Worm (Caenorhabditis elegans) whole organism, early embryonic: ENCODE data around the gene srx-93.

Experiments
- B0310.2 ChIP-seq: sonication (generic microtip); optimal IDR thresholded peaks from 2 replicates; lab custom pipeline; 2016; ENCODE audit warnings: mild to moderate bottlenecking, missing genetic modification characterization, missing compliant biosample characterization
- F13C5.2 ChIP-seq: sonication (generic microtip); optimal IDR thresholded peaks from 2 replicates; lab custom pipeline; 2017; ENCODE audit warnings: mild to moderate bottlenecking, missing genetic modification characterization, inconsistent platforms, missing compliant biosample characterization
- aly-1 ChIP-seq: sonication (generic microtip); optimal IDR thresholded peaks from 2 replicates; lab custom pipeline; 2016; ENCODE audit warnings: missing genetic modification characterization, missing compliant biosample characterization
- ama-1 ChIP-seq: fragments of 150-350 bp; optimal IDR thresholded peaks from 2 replicates; lab custom pipeline; 2014
- ceh-13 ChIP-seq: fragments of 200-800 bp; sonication (Bioruptor generic); optimal IDR thresholded peaks from 2 replicates; lab custom pipeline; 2018; ENCODE audit warnings: mild to moderate bottlenecking, missing genetic modification characterization, missing compliant biosample characterization
- ceh-36 ChIP-seq: sonication (generic microtip); optimal IDR thresholded peaks from 2 replicates; lab custom pipeline; 2016; ENCODE audit warnings: missing genetic modification characterization, inconsistent platforms, missing compliant biosample characterization
- ets-7 ChIP-seq: sonication (generic microtip); optimal IDR thresholded peaks from 2 replicates; lab custom pipeline; 2016; ENCODE audit warnings: missing genotype, missing genetic modification characterization, missing compliant biosample characterization
- flt-1 ChIP-seq: fragments of 200-800 bp; sonication (Bioruptor generic); IDR thresholded peaks from 2 replicates; pipeline ENCODE4 v1.3.6; 2022; ENCODE audit warnings: missing genetic modification characterization, missing compliant biosample characterization
- hmbx-1 ChIP-seq: sonication (generic microtip); optimal IDR thresholded peaks from 2 replicates; lab custom pipeline; 2016; ENCODE audit warnings: mild to moderate bottlenecking, missing genetic modification characterization, missing compliant biosample characterization
- hmg-4 ChIP-seq: fragments of 200-800 bp; sonication (Bioruptor generic); optimal IDR thresholded peaks from 2 replicates; lab custom pipeline; 2018; ENCODE audit warnings: mild to moderate bottlenecking, missing genetic modification characterization, missing compliant biosample characterization
- hnd-1 ChIP-seq: sonication (generic microtip); optimal IDR thresholded peaks from 2 replicates; lab custom pipeline; 2016; ENCODE audit warnings: missing genetic modification characterization, missing compliant biosample characterization
- pes-1 ChIP-seq: fragments of 200-800 bp; sonication (Bioruptor generic); IDR thresholded peaks from 2 replicates; pipeline ENCODE4 v1.3.6; 2022; ENCODE audit warnings: missing genetic modification reagents, missing genetic modification characterization, missing compliant biosample characterization
- scrt-1 ChIP-seq: fragments of 200-800 bp; sonication (Bioruptor generic); IDR thresholded peaks from 2 replicates; pipeline ENCODE4 v1.3.6; 2022; ENCODE audit warnings: missing genetic modification characterization, missing compliant biosample characterization
- sea-1 ChIP-seq: fragments of 200-800 bp; sonication (Bioruptor generic); conservative IDR thresholded peaks from 2 replicates; pipeline ENCODE4 v1.3.6; 2022; ENCODE audit warnings: missing genetic modification characterization, missing compliant biosample characterization
- tbx-11 ChIP-seq: fragments of 200-800 bp; sonication (Bioruptor generic); IDR thresholded peaks from 2 replicates; pipeline ENCODE4 v1.3.6; 2022; ENCODE audit warnings: missing genetic modification characterization, missing compliant biosample characterization
- tbx-37 ChIP-seq: fragments of 200-800 bp; sonication (Bioruptor generic); conservative IDR thresholded peaks from 2 replicates; pipeline ENCODE4 v1.3.6; 2022; ENCODE audit warnings: missing genetic modification reagents, missing genetic modification characterization, missing compliant biosample characterization
- tra-4 ChIP-seq: sonication (generic microtip); optimal IDR thresholded peaks from 2 replicates; lab custom pipeline; 2017; ENCODE audit warnings: missing genetic modification characterization, missing compliant biosample characterization

srx-93 gene

ce11 chrV:3637086-3637485 lies 16.6 kb upstream of the srx-93 start, which contains the start of gene srx-41:
Gene srx-41, minus strand, starts transcription at chrV:3637186.
- TF ChIP-seq ama-1 (lab: Kevin White, UChicago): no peak
- no peak for TF ChIP-seq scrt-1 (GFP tag; lab: Robert Waterston, UW)
- no peak for TF ChIP-seq F13C5.2
- TF ChIP-seq pes-1: no peak
- TF ChIP-seq ceh-36 (tag; lab: Kevin White, UChicago): no peak
- TF ChIP-seq tra-4 (tag; lab: Kevin White, UChicago): no peak
- TF ChIP-seq tbx-11: no peak
- TF ChIP-seq hmbx-1 (tag; lab: Kevin White, UChicago): no peak
- no peak for TF ChIP-seq ets-7
- TF ChIP-seq flt-1 (GFP tag; lab: Robert Waterston, UW): no peak
- no peak for TF ChIP-seq hmg-4 (GFP tag; lab: Kevin White, UChicago)
- TF ChIP-seq B0310.2 (tag; lab: Kevin White, UChicago): no peak
- no peak for TF ChIP-seq aly-1 (tag; lab: Kevin White, UChicago)
- no peak for TF ChIP-seq ceh-13 (GFP tag; lab: Kevin White, UChicago)
- TF ChIP-seq sea-1: no peak

ce11 chrV:3634293-3635016 lies 13.9 kb upstream of the srx-93 start:
- TF ChIP-seq ets-7 (no peak), hmbx-1 (tag; lab: Kevin White, UChicago) (no peak), B0310.2 (tag; lab: Kevin White, UChicago) (no peak), tbx-11 (no peak), tbx-37 (GFP tag; lab: Robert Waterston, UW) (no peak), F13C5.2 (no peak), hmg-4 (GFP tag; lab: Kevin White, UChicago) (no peak), scrt-1 (GFP tag; lab: Robert Waterston, UW) (no peak), pes-1 (no peak), ama-1 (lab: Kevin White, UChicago) (no peak), sea-1 (no peak)

ce11 chrV:3633041-3633440 lies 12.5 kb upstream of the srx-93 start, which contains the start of gene F59B1.2:
Gene F59B1.2, plus strand, starts transcription at chrV:3633341.
- TF ChIP-seq sea-1 (no peak), tra-4 (tag; lab: Kevin White, UChicago) (no peak), scrt-1 (GFP tag; lab: Robert Waterston, UW) (no peak), ets-7 (no peak)

- no peak for TF ChIP-seq flt-1 (GFP tag; lab: Robert Waterston, UW)
- no peak for TF ChIP-seq ceh-36 (tag; lab: Kevin White, UChicago)
- no peak for TF ChIP-seq sea-1
- TF ChIP-seq ceh-13 (GFP tag; lab: Kevin White, UChicago): no peak
- TF ChIP-seq tbx-37 (GFP tag; lab: Robert Waterston, UW): no peak
- no peak for TF ChIP-seq aly-1 (tag; lab: Kevin White, UChicago)
- no peak for TF ChIP-seq ets-7
- no peak for TF ChIP-seq scrt-1 (GFP tag; lab: Robert Waterston, UW)
- TF ChIP-seq tbx-11: no peak
- TF ChIP-seq hnd-1 (tag; lab: Kevin White, UChicago): no peak
- TF ChIP-seq hmbx-1 (tag; lab: Kevin White, UChicago): no peak
- TF ChIP-seq hmg-4 (GFP tag; lab: Kevin White, UChicago): no peak
- TF ChIP-seq B0310.2 (tag; lab: Kevin White, UChicago): no peak
- TF ChIP-seq F13C5.2: no peak
- no peak for TF ChIP-seq pes-1
- TF ChIP-seq tra-4 (tag; lab: Kevin White, UChicago): no peak
- no peak for TF ChIP-seq ama-1 (lab: Kevin White, UChicago)
Measured at ce11 chrV:3632249-3633030, 11.9 kb upstream of the srx-93 start.

- TF ChIP-seq aly-1 (tag; lab: Kevin White, UChicago): no peak
- TF ChIP-seq pes-1: no peak
- TF ChIP-seq F13C5.2: no peak
- TF ChIP-seq ets-7: no peak
- TF ChIP-seq tbx-37 (GFP tag; lab: Robert Waterston, UW): no peak
Measured at ce11 chrV:3631591-3631990, 11.1 kb upstream of the srx-93 start, which contains the start of gene F59B1.6. Gene F59B1.6, minus strand, starts transcription at chrV:3631691.

- TF ChIP-seq pes-1 (no peak), ceh-36 (tag; lab: Kevin White, UChicago) (no peak), sea-1 (no peak), flt-1 (GFP tag; lab: Robert Waterston, UW) (no peak), ets-7 (no peak), ama-1 (lab: Kevin White, UChicago) (no peak), F13C5.2 (no peak), hmg-4 (GFP tag; lab: Kevin White, UChicago) (no peak), tbx-37 (GFP tag; lab: Robert Waterston, UW) (no peak), hmbx-1 (tag; lab: Kevin White, UChicago) (no peak), tbx-11 (no peak), ceh-13 (GFP tag; lab: Kevin White, UChicago) (no peak), aly-1 (tag; lab: Kevin White, UChicago) (no peak), hnd-1 (tag; lab: Kevin White, UChicago) (no peak), scrt-1 (GFP tag; lab: Robert Waterston, UW) (no peak), tra-4 (tag; lab: Kevin White, UChicago) (no peak), B0310.2 (tag; lab: Kevin White, UChicago) (no peak)
Measured at ce11 chrV:3626944-3627343, 6.4 kb upstream of the srx-93 start, which contains the start of gene F59B1.4. Gene F59B1.4, minus strand, starts transcription at chrV:3627044.

ce11 chrV:3616844-3617243 lies 3.7 kb downstream of the srx-93 start:
- no peak for TF ChIP-seq ets-7
- TF ChIP-seq tra-4 (tag; lab: Kevin White, UChicago): no peak
- TF ChIP-seq ceh-36 (tag; lab: Kevin White, UChicago): no peak
- no peak for TF ChIP-seq F13C5.2
- TF ChIP-seq ama-1 (lab: Kevin White, UChicago): no peak
- TF ChIP-seq tbx-37 (GFP tag; lab: Robert Waterston, UW): no peak
- no peak for TF ChIP-seq hnd-1 (tag; lab: Kevin White, UChicago)
- TF ChIP-seq tbx-11: no peak
- TF ChIP-seq sea-1: no peak
- TF ChIP-seq hmg-4 (GFP tag; lab: Kevin White, UChicago): no peak
- TF ChIP-seq hmbx-1 (tag; lab: Kevin White, UChicago): no peak
- TF ChIP-seq ceh-13 (GFP tag; lab: Kevin White, UChicago): no peak
- no peak for TF ChIP-seq pes-1
- TF ChIP-seq aly-1 (tag; lab: Kevin White, UChicago): no peak
- no peak for TF ChIP-seq flt-1 (GFP tag; lab: Robert Waterston, UW)
